5 fruit fly cellular contexts compared by ENCODE assay signal in the genomic region with DNA sequence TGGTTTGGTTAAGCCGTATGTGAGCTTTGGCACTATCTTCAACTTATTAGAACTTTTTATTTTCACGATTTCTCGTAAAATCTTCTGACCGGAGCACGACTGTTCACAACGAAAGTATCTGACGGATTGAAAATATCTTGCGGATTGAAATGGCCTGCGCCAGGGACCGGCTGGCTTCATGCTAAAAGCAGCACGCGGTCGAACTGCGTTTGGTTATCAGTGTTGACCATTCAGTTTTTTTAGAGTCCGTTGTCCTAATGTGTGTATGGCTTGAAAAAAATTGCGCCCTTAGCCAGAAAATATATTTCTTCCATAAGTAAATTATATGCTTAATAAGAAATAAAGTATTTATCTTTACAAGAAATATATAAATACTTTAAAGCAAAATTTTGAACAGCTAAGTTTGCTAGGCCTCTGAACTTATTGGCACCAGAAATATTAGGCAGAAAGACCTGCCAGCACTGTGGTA.
TF ChIP-seq lines count a peak whose summit lies in the region.

Gene net, minus strand, starts transcription at position 133 of the 469 bp plus-strand sequence.

- peak; percentile 19 for TF ChIP-seq CTCF in whole organism, embryonic (GFP tag; optimal IDR thresholded peaks at IDR 0.05; lab: Kevin White, UChicago)

TF ChIP-seq in whole organism, adult, 20 proteins besides CTCF, POLR2A, EP300 and RAD21 (continues in another document):
- TF ChIP-seq Hr96 (GFP tag; optimal IDR thresholded peaks at IDR 0.05; lab: Kevin White, UChicago) = no peak
- TF ChIP-seq ovo (GFP tag; optimal IDR thresholded peaks at IDR 0.05; lab: Kevin White, UChicago) = no peak
- peak; percentile 56 for TF ChIP-seq pad (GFP tag; optimal IDR thresholded peaks at IDR 0.05; lab: Kevin White, UChicago)
- TF ChIP-seq CG1620 (GFP tag; optimal IDR thresholded peaks at IDR 0.05; lab: Kevin White, UChicago) = no peak
- peak; percentile 80 for TF ChIP-seq CG33017 (tag; optimal IDR thresholded peaks at IDR 0.05; lab: Kevin White, UChicago)
- no peak for TF ChIP-seq tj (GFP tag; optimal IDR thresholded peaks at IDR 0.05; lab: Kevin White, UChicago)
- peak; percentile 14 for TF ChIP-seq CG5204 (GFP tag; optimal IDR thresholded peaks at IDR 0.05; lab: Kevin White, UChicago)
- TF ChIP-seq Crg-1 (GFP tag; optimal IDR thresholded peaks at IDR 0.05; lab: Kevin White, UChicago) = no peak
- no peak for TF ChIP-seq cnc (optimal IDR thresholded peaks at IDR 0.05; lab: Kevin White, UChicago)
- TF ChIP-seq CG14711 (tag; optimal IDR thresholded peaks at IDR 0.05; lab: Kevin White, UChicago) = peak; percentile 71
- TF ChIP-seq kay (GFP tag; lab: Kevin White, UChicago; ENCODE audit: borderline replicate concordance) = no peak
- peak; percentile 72 for TF ChIP-seq CG12768 (GFP tag; optimal IDR thresholded peaks at IDR 0.05; lab: Kevin White, UChicago)
- peak; percentile 94 for TF ChIP-seq Mnt (GFP tag; optimal IDR thresholded peaks at IDR 0.05; lab: Kevin White, UChicago)
- peak; percentile 72 for TF ChIP-seq CG7101 (tag; optimal IDR thresholded peaks at IDR 0.05; lab: Kevin White, UChicago)
- TF ChIP-seq CG7045 (GFP tag; optimal IDR thresholded peaks at IDR 0.05; lab: Kevin White, UChicago) = peak; percentile 62
- TF ChIP-seq Clk (GFP tag; optimal IDR thresholded peaks at IDR 0.05; lab: Kevin White, UChicago) = peak; percentile 12
- peak; percentile 87 for TF ChIP-seq cic (GFP tag; optimal IDR thresholded peaks at IDR 0.05; lab: Kevin White, UChicago)

TF ChIP-seq in whole organism, embryonic, 481 proteins besides CTCF, POLR2A, EP300 and RAD21 (continues in another document):
- TF ChIP-seq pita (GFP tag; optimal IDR thresholded peaks at IDR 0.05; lab: Kevin White, UChicago) (no peak), CG9876 (GFP tag; optimal IDR thresholded peaks at IDR 0.05; lab: Kevin White, UChicago) (no peak), NC2α (GFP tag; optimal IDR thresholded peaks at IDR 0.05; lab: Kevin White, UChicago) (no peak), Ada2b (GFP tag; IDR thresholded peaks at IDR 0.05; lab: Robert Waterston, UW) (peak; percentile 47; the same call in 1 of the 2 replicates), CG4854 (GFP tag; optimal IDR thresholded peaks at IDR 0.05; lab: Kevin White, UChicago) (no peak), CG9727 (GFP tag; optimal IDR thresholded peaks at IDR 0.05; lab: Kevin White, UChicago) (peak; percentile 42), CG11695 (GFP tag; IDR thresholded peaks at IDR 0.05; lab: Robert Waterston, UW) (peak; percentile 22; the same call in 1 of the 3 replicates), wdn (GFP tag; IDR thresholded peaks at IDR 0.05; lab: Robert Waterston, UW) (no peak), CG17328 (GFP tag; IDR thresholded peaks at IDR 0.05; lab: Robert Waterston, UW) (no peak), CG15479 (GFP tag; optimal IDR thresholded peaks at IDR 0.05; lab: Kevin White, UChicago) (no peak), sna (GFP tag; IDR thresholded peaks at IDR 0.05; lab: Robert Waterston, UW; ENCODE audit: partially characterized antibody) (no peak), CG13296 (GFP tag; optimal IDR thresholded peaks at IDR 0.05; lab: Kevin White, UChicago) (peak; percentile 87), br (optimal IDR thresholded peaks at IDR 0.05; lab: Kevin White, UChicago) (no peak), CG2129 (GFP tag; IDR thresholded peaks at IDR 0.05; lab: Robert Waterston, UW; ENCODE audit: partially characterized antibody) (no peak), Asciz (GFP tag; optimal IDR thresholded peaks at IDR 0.05; lab: Kevin White, UChicago) (peak; percentile 48), Pdp1 (GFP tag; optimal IDR thresholded peaks at IDR 0.05; lab: Kevin White, UChicago) (no peak), disco-r (GFP tag; optimal IDR thresholded peaks at IDR 0.05; lab: Kevin White, UChicago) (no peak)

TF ChIP-seq in whole organism, prepupa, 60 proteins besides CTCF, POLR2A, EP300 and RAD21 (continues in another document):
- TF ChIP-seq Hr38 (GFP tag; optimal IDR thresholded peaks at IDR 0.05; lab: Kevin White, UChicago) = no peak
- peak; percentile 52 for TF ChIP-seq Hr4 (GFP tag; optimal IDR thresholded peaks at IDR 0.05; lab: Kevin White, UChicago)
- no peak for TF ChIP-seq CG32006 (GFP tag; optimal IDR thresholded peaks at IDR 0.05; lab: Kevin White, UChicago)
- no peak for TF ChIP-seq CG7368 (GFP tag; optimal IDR thresholded peaks at IDR 0.05; lab: Kevin White, UChicago)
- TF ChIP-seq CG4318 (GFP tag; optimal IDR thresholded peaks at IDR 0.05; lab: Kevin White, UChicago) = peak; percentile 34
- peak; percentile 48 for TF ChIP-seq CG3919 (GFP tag; optimal IDR thresholded peaks at IDR 0.05; lab: Kevin White, UChicago)
- peak; percentile 66 for TF ChIP-seq achi (GFP tag; optimal IDR thresholded peaks at IDR 0.05; lab: Kevin White, UChicago)
- TF ChIP-seq Hr39 (GFP tag; optimal IDR thresholded peaks at IDR 0.05; lab: Kevin White, UChicago) = no peak
- TF ChIP-seq CG34406 (GFP tag; optimal IDR thresholded peaks at IDR 0.05; lab: Kevin White, UChicago) = peak; percentile 48
- TF ChIP-seq CG11762 (GFP tag; optimal IDR thresholded peaks at IDR 0.05; lab: Kevin White, UChicago; ENCODE audit: insufficient read depth) = peak; percentile 11
- TF ChIP-seq CG6808 (GFP tag; optimal IDR thresholded peaks at IDR 0.05; lab: Kevin White, UChicago) = peak; percentile 71
- no peak for TF ChIP-seq CG6163 (GFP tag; IDR thresholded peaks at IDR 0.05; lab: Robert Waterston, UW)
- peak; percentile 72 for TF ChIP-seq CG6276 (GFP tag; optimal IDR thresholded peaks at IDR 0.05; lab: Kevin White, UChicago)
- peak; percentile 51 for TF ChIP-seq spab (GFP tag; optimal IDR thresholded peaks at IDR 0.05; lab: Kevin White, UChicago)
- peak; percentile 72 for TF ChIP-seq CG3032 (tag; optimal IDR thresholded peaks at IDR 0.05; lab: Kevin White, UChicago)
- TF ChIP-seq Ets21C (GFP tag; optimal IDR thresholded peaks at IDR 0.05; lab: Kevin White, UChicago) = no peak
- peak in 1 of 2 experiments; percentile 15 for TF ChIP-seq salr (GFP tag; optimal IDR thresholded peaks at IDR 0.05; lab: Kevin White, UChicago)
- no peak for TF ChIP-seq fd85E (GFP tag; optimal IDR thresholded peaks at IDR 0.05; lab: Kevin White, UChicago)

TF ChIP-seq in whole organism, pupa, 21 proteins besides CTCF, POLR2A, EP300 and RAD21:
- TF ChIP-seq CG14655 (GFP tag; optimal IDR thresholded peaks at IDR 0.05; lab: Kevin White, UChicago) (peak; percentile 76), CG32121 (GFP tag; IDR thresholded peaks at IDR 0.05; lab: Robert Waterston, UW) (peak; percentile 66), Pif1A (GFP tag; optimal IDR thresholded peaks at IDR 0.05; lab: Kevin White, UChicago) (peak; percentile 66), CG4496 (GFP tag; IDR thresholded peaks at IDR 0.05; lab: Robert Waterston, UW) (peak; percentile 70), CG15710 (tag; optimal IDR thresholded peaks at IDR 0.05; lab: Kevin White, UChicago) (peak; percentile 79), rn (GFP tag; IDR thresholded peaks at IDR 0.05; lab: Robert Waterston, UW) (no peak), EcR (GFP tag; optimal IDR thresholded peaks at IDR 0.05; lab: Kevin White, UChicago) (peak; percentile 54), Pif1B (GFP tag; optimal IDR thresholded peaks at IDR 0.05; lab: Kevin White, UChicago) (peak; percentile 60), CG34367 (tag; optimal IDR thresholded peaks at IDR 0.05; lab: Kevin White, UChicago) (peak; percentile 59), CG9948 (tag; optimal IDR thresholded peaks at IDR 0.05; lab: Kevin White, UChicago) (peak; percentile 67), CG8301 (tag; optimal IDR thresholded peaks at IDR 0.05; lab: Kevin White, UChicago) (peak; percentile 72), D1 (tag; optimal IDR thresholded peaks at IDR 0.05; lab: Kevin White, UChicago) (peak; percentile 13), gl (tag; optimal IDR thresholded peaks at IDR 0.05; lab: Kevin White, UChicago) (no peak), CG12605 (GFP tag; IDR thresholded peaks at IDR 0.05; lab: Robert Waterston, UW) (no peak), Snoo (tag; optimal IDR thresholded peaks at IDR 0.05; lab: Kevin White, UChicago) (peak; percentile 71), Ets98B (GFP tag; IDR thresholded peaks at IDR 0.05; lab: Robert Waterston, UW) (no peak; the same call in 1 of the 2 replicates), CG8159 (tag; optimal IDR thresholded peaks at IDR 0.05; lab: Kevin White, UChicago) (peak; percentile 75), CG17806 (tag; optimal IDR thresholded peaks at IDR 0.05; lab: Kevin White, UChicago) (peak; percentile 61)

TF ChIP-seq in whole organism, wandering third instar larva, 38 proteins besides CTCF, POLR2A, EP300 and RAD21 (continues in another document):
- TF ChIP-seq jim (GFP tag; optimal IDR thresholded peaks at IDR 0.05; lab: Kevin White, UChicago) = no peak
- peak; percentile 88 for TF ChIP-seq HLH106 (tag; optimal IDR thresholded peaks at IDR 0.05; lab: Kevin White, UChicago)
- TF ChIP-seq psq (GFP tag; optimal IDR thresholded peaks at IDR 0.05; lab: Kevin White, UChicago) = peak; percentile 30
- TF ChIP-seq Jra (GFP tag; optimal IDR thresholded peaks at IDR 0.05; lab: Kevin White, UChicago) = no peak
- peak; percentile 55 for TF ChIP-seq brk (GFP tag; optimal IDR thresholded peaks at IDR 0.05; lab: Kevin White, UChicago)
- no peak for TF ChIP-seq lola (GFP tag; optimal IDR thresholded peaks at IDR 0.05; lab: Kevin White, UChicago)
- peak; percentile 58 for TF ChIP-seq fru (GFP tag; optimal IDR thresholded peaks at IDR 0.05; lab: Kevin White, UChicago)
- peak; percentile 67 for TF ChIP-seq Hr83 (GFP tag; optimal IDR thresholded peaks at IDR 0.05; lab: Kevin White, UChicago; ENCODE audit: poor library complexity, severe bottlenecking)
- TF ChIP-seq Rel (GFP tag; optimal IDR thresholded peaks at IDR 0.05; lab: Kevin White, UChicago) = no peak
- TF ChIP-seq Rel (tag; optimal IDR thresholded peaks at IDR 0.05; lab: Kevin White, UChicago) = peak; percentile 76
- TF ChIP-seq Dif (GFP tag; optimal IDR thresholded peaks at IDR 0.05; lab: Kevin White, UChicago; ENCODE audit: partially characterized antibody) = peak; percentile 62
- peak; percentile 57 for TF ChIP-seq OdsH (GFP tag; optimal IDR thresholded peaks at IDR 0.05; lab: Kevin White, UChicago)
- TF ChIP-seq sage (GFP tag; optimal IDR thresholded peaks at IDR 0.05; lab: Kevin White, UChicago) = no peak
- TF ChIP-seq h (GFP tag; optimal IDR thresholded peaks at IDR 0.05; lab: Kevin White, UChicago) = peak; percentile 73
- no peak for TF ChIP-seq Abd-B (GFP tag; optimal IDR thresholded peaks at IDR 0.05; lab: Kevin White, UChicago)
- peak in 1 of 2 experiments; percentile 72 for TF ChIP-seq foxo (GFP tag; optimal IDR thresholded peaks at IDR 0.05; lab: Kevin White, UChicago)
- TF ChIP-seq Hnf4 (GFP tag; optimal IDR thresholded peaks at IDR 0.05; lab: Kevin White, UChicago) = no peak
- TF ChIP-seq sv (GFP tag; optimal IDR thresholded peaks at IDR 0.05; lab: Kevin White, UChicago) = peak; percentile 3
- peak; percentile 32 for TF ChIP-seq CrebA (GFP tag; optimal IDR thresholded peaks at IDR 0.05; lab: Kevin White, UChicago; ENCODE audit: borderline replicate concordance)
- TF ChIP-seq dl (GFP tag; optimal IDR thresholded peaks at IDR 0.05; lab: Kevin White, UChicago; ENCODE audit: insufficient read depth in 1 of 2, partially characterized antibody in 2 of 2) = peak in 1 of 2 experiments; percentile 22
- TF ChIP-seq Sp1 (GFP tag; optimal IDR thresholded peaks at IDR 0.05; lab: Kevin White, UChicago) = peak; percentile 87
- no peak for TF ChIP-seq Vsx2 (GFP tag; optimal IDR thresholded peaks at IDR 0.05; lab: Kevin White, UChicago; ENCODE audit: partially characterized antibody)
